Fruit fly (Drosophila melanogaster): Measurements from ENCODE around the gene EMC4.

- TF ChIP-seq D1 (tag; optimal IDR thresholded peaks at IDR 0.05), result no peak
- no peak for TF ChIP-seq EcR (GFP tag; optimal IDR thresholded peaks at IDR 0.05)
- TF ChIP-seq Pif1A (GFP tag; optimal IDR thresholded peaks at IDR 0.05), result no peak
- 0 out of 3 replicates have a peak, but pooled peaks have one; percentile 11 for TF ChIP-seq CG4496 (GFP tag; IDR thresholded peaks at IDR 0.05)
Observed at dm6 chr3L:22909325-22909904, 41.4 kb upstream of the EMC4 start.
